Worm (Caenorhabditis elegans): ENCODE results near the gene F18H3.1.

ce11 chrX:13499098-13499497, 20.4 kb upstream of the F18H3.1 start:
- no peak for TF ChIP-seq lin-13 (tag; optimal IDR thresholded peaks at IDR 0.05)
- TF ChIP-seq elt-3 (tag; optimal IDR thresholded peaks at IDR 0.05), result no peak
- no peak for TF ChIP-seq ceh-39 (tag; optimal IDR thresholded peaks at IDR 0.05)
- TF ChIP-seq mab-5 (tag; optimal IDR thresholded peaks at IDR 0.05), result no peak
- TF ChIP-seq mep-1 (tag; optimal IDR thresholded peaks at IDR 0.05), result no peak
- no peak for TF ChIP-seq pha-4 (tag; optimal IDR thresholded peaks at IDR 0.05)
- TF ChIP-seq sptf-1 (tag; optimal IDR thresholded peaks at IDR 0.05), result no peak
- no peak for TF ChIP-seq zip-8 (tag; optimal IDR thresholded peaks at IDR 0.05)
- peak; percentile 69 for TF ChIP-seq ces-1 (GFP tag; optimal IDR thresholded peaks at IDR 0.05)
- TF ChIP-seq lin-32 (GFP tag; optimal IDR thresholded peaks at IDR 0.05), result no peak
- no peak for TF ChIP-seq snpc-4 (tag; optimal IDR thresholded peaks at IDR 0.05)
- no peak for TF ChIP-seq ztf-11 (tag; optimal IDR thresholded peaks at IDR 0.05)
- no peak for TF ChIP-seq nhr-12 (tag; optimal IDR thresholded peaks at IDR 0.05)
